Worm (Caenorhabditis elegans): ENCODE results near the gene clec-72.

Gene clec-72

DNA sequence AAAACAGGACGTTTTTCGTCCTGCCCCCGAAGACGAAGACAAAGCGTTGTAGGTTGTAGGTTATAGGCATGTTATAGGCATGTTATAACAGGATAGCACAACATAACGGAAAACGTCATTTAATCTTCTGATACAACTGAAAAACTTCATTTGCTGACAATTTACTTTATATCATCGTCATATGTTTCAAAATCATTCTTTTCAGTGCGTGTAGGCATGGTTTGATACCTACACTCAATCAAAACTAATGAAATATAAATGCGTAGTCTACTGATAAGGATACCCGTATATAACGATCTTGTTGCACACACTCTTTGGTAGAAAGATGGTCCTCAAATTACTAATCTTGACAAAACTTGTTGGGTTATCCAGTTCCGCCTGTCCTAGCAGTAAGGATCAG is 12.1 kb downstream of the clec-72 start, which contains the start of gene clec-74:
TSS of gene clec-74 (plus strand) at position 301 of the 400 bp plus-strand sequence.
- no peak for TF ChIP-seq hlh-17 (GFP tag; optimal IDR thresholded peaks at IDR 0.05; ENCODE audit: borderline replicate concordance)
- TF ChIP-seq skn-1 (tag; optimal IDR thresholded peaks at IDR 0.05): no peak
- TF ChIP-seq lir-3 (tag; optimal IDR thresholded peaks at IDR 0.05; ENCODE audit: poor library complexity): no peak

DNA sequence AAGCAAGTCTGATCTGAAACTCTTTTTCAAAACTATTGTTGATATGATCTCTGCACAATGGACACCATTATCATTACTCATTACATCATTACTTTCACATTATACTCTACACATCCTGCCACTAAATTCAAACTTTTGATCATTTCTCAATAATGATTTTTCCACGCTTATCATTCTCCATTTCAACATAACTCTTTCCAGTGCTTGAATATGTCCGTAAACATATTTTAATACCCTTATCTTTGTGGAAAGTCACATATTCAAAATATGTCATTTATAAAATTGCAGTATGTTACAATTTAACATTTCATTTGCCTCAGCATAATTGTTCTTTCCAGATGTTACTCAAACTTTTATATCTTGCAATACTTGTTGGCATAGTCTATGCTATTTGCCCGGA is 15.8 kb downstream of the clec-72 start, which contains the start of gene clec-75:
TSS of gene clec-75 (plus strand) at position 339 of the 400 bp plus-strand sequence.
- peak; percentile 70 for TF ChIP-seq elt-2 (tag; optimal IDR thresholded peaks at IDR 0.05)
- no peak for TF ChIP-seq swsn-7 (tag; optimal IDR thresholded peaks at IDR 0.05)

DNA sequence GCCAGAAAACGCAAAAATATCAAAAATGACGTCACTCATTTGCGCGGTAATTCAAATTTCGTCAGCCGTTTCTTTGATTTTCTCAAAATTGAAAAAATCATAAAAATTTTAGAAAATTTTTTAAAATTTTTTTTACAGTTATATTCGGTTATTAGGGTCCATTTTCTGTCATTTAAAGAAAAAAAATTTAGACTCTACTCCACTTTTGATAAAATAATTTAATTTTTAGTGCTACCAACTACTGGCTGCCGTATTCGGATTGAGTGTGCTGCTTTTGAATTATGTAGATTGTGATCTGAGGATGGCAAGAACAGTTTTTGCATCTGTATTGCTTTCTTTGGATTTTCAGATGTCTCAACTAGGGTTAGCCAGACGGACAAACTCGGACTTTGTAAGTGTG is 18.0 kb downstream of the clec-72 start, which contains the start of gene Y46C8AM.1:
TSS of gene Y46C8AM.1 (plus strand) at position 301 of the 400 bp plus-strand sequence.
- no peak for TF ChIP-seq nhr-90 (tag; optimal IDR thresholded peaks at IDR 0.05; ENCODE audit: poor library complexity)
- no peak for TF ChIP-seq lin-39 (tag; optimal IDR thresholded peaks at IDR 0.05)
- TF ChIP-seq dpl-1 (GFP tag; optimal IDR thresholded peaks at IDR 0.05): no peak
- no peak for TF ChIP-seq nhr-11 (tag; optimal IDR thresholded peaks at IDR 0.05)
- no peak for TF ChIP-seq skn-1 (tag; optimal IDR thresholded peaks at IDR 0.05)
- no peak for TF ChIP-seq unc-130 (tag; optimal IDR thresholded peaks at IDR 0.05)
- no peak for TF ChIP-seq dsc-1 (tag; optimal IDR thresholded peaks at IDR 0.05)
- TF ChIP-seq grh-1 (GFP tag; IDR thresholded peaks at IDR 0.05): no peak
- TF ChIP-seq Y116A8C.19 (tag; optimal IDR thresholded peaks at IDR 0.05; ENCODE audit: borderline replicate concordance): no peak

DNA sequence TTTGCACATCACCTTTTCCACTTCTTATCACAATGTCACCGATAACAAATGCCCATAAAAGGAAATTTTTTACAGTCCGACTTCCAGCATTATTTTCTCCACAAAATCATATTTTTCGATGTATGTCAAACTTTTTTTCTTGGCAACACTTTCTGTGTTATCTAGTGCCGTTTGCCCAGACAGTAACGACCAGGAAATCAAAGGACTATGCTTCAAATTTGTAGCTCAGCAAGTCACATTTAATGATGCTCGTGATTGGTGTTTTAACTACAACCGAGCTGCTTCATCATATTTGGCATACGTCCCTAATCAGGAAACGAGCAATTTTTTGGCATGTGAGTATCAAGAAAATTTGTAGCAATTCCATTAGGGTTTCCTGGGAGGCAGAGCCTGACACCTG is 18.9 kb downstream of the clec-72 start:
- TF ChIP-seq efl-1 (optimal IDR thresholded peaks at IDR 0.05) (no peak), efl-1 (GFP tag; optimal IDR thresholded peaks at IDR 0.05 in 1 of 2) (peak in 1 of 2 experiments; percentile 71), elt-2 (tag; optimal IDR thresholded peaks at IDR 0.05) (peak; percentile 79), tbx-2 (tag; optimal IDR thresholded peaks at IDR 0.05) (no peak), tlp-1 (tag; optimal IDR thresholded peaks at IDR 0.05) (no peak), vab-15 (tag; optimal IDR thresholded peaks at IDR 0.05) (no peak), mab-9 (GFP tag; IDR thresholded peaks at IDR 0.05) (no peak), nhr-12 (tag; optimal IDR thresholded peaks at IDR 0.05) (no peak), lin-35 (GFP tag; optimal IDR thresholded peaks at IDR 0.05) (peak in 1 of 2 experiments; percentile 11), zip-4 (GFP tag; optimal IDR thresholded peaks at IDR 0.05) (no peak)

DNA sequence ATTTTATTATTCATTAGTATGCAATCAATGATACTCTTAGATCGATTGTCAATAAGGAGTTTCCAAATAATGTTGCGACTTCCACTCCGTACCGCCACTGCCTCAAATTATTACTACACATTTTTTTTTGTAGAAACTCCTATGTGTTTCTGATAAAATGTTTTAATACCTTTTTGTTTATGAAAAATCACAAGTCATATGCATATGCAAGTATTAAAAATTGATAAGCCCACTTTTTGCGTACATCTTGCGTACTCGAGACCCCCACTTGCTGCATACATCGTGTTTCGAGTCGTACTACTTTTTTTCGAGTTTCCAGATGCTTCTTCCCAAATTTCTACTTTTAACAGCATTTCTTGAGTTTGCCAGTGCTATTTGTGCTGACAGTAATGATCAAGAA is 20.4 kb downstream of the clec-72 start, which contains the start of gene clec-76:
TSS of gene clec-76 (plus strand) at position 234 of the 400 bp plus-strand sequence.
- TF ChIP-seq nhr-20 (tag; optimal IDR thresholded peaks at IDR 0.05) (no peak), lin-15B (tag; optimal IDR thresholded peaks at IDR 0.05) (no peak), grh-1 (GFP tag; IDR thresholded peaks at IDR 0.05) (no peak), lin-35 (GFP tag; optimal IDR thresholded peaks at IDR 0.05) (peak in 1 of 2 experiments; percentile 2), elt-2 (tag; optimal IDR thresholded peaks at IDR 0.05) (peak; percentile 82)

- TF ChIP-seq grh-1 (GFP tag; IDR thresholded peaks at IDR 0.05) (no peak), fkh-10 (GFP tag; optimal IDR thresholded peaks at IDR 0.05) (no peak), zag-1 (tag; optimal IDR thresholded peaks at IDR 0.05) (no peak), xbp-1 (tag; optimal IDR thresholded peaks at IDR 0.05) (no peak)
Observed at ce11 chrIV:3973049-3973448, 28.4 kb downstream of the clec-72 start, which contains the start of gene clec-79. TSS of gene clec-79 (plus strand) at chrIV:3973349.

DNA sequence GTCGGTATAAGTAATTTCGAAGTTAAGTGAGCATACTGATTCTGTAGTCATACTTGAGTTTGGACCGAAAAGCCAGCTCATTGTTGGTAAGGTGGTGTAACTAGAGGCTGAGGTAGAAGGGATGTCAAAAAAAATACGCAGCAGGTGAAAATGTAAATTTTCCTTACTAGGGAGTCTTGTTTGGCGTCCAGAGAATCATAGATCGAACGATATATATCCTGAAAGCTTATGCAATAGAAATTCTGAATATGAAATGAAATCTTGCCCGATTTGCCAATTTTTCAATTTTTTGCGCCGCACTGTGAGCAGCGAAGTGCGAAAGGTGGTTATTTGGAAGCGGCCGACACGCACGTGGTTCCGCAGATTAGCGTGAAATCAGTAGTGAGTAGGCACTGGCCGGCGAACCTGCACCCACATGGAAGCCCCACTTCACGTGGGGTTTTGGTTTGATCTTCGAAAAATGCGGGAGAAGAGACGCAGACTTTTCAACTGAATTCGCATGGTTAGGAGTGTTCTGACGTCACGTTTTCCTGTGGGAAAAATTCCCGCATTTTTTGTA is 33.4 kb downstream of the clec-72 start, which contains the start of gene srh-220:
TSS of gene srh-220 (minus strand) at position 51 of the 559 bp plus-strand sequence.
- TF ChIP-seq isw-1 (GFP tag; IDR thresholded peaks at IDR 0.05): no peak
- TF ChIP-seq sup-37 (GFP tag; optimal IDR thresholded peaks at IDR 0.05): no peak
- TF ChIP-seq mab-9 (GFP tag; IDR thresholded peaks at IDR 0.05): no peak
- TF ChIP-seq hpl-2 (GFP tag; optimal IDR thresholded peaks at IDR 0.05): no peak
- TF ChIP-seq lsy-2 (tag; optimal IDR thresholded peaks at IDR 0.05): no peak
- no peak for TF ChIP-seq ceh-90 (tag; optimal IDR thresholded peaks at IDR 0.05)
- no peak for TF ChIP-seq nhr-20 (tag; optimal IDR thresholded peaks at IDR 0.05)
- TF ChIP-seq lin-13 (GFP tag; optimal IDR thresholded peaks at IDR 0.05): no peak
- no peak for TF ChIP-seq C34B4.2 (tag; optimal IDR thresholded peaks at IDR 0.05)
- no peak for TF ChIP-seq lin-35 (GFP tag; optimal IDR thresholded peaks at IDR 0.05)
- no peak for TF ChIP-seq fkh-8 (tag; optimal IDR thresholded peaks at IDR 0.05)
- TF ChIP-seq egl-27 (tag; optimal IDR thresholded peaks at IDR 0.05): no peak
- no peak for TF ChIP-seq efl-3 (GFP tag; optimal IDR thresholded peaks at IDR 0.05)
- TF ChIP-seq nhr-237 (tag; optimal IDR thresholded peaks at IDR 0.05): no peak
- no peak for TF ChIP-seq hlh-17 (GFP tag; optimal IDR thresholded peaks at IDR 0.05; ENCODE audit: borderline replicate concordance)
- no peak for TF ChIP-seq ces-1 (GFP tag; optimal IDR thresholded peaks at IDR 0.05)
- TF ChIP-seq nhr-28 (tag; optimal IDR thresholded peaks at IDR 0.05): no peak

Measured in whole organism, L1 larva.